Worm (Caenorhabditis elegans) whole organism, late embryonic: ENCODE results near the gene sap-49.

ENCODE experiments used
- ama-1 ChIP-seq: fragments of 150-350 bp; optimal IDR thresholded peaks from 2 replicates; lab custom pipeline; 2014
- ceh-14 ChIP-seq: sonication (generic microtip); optimal IDR thresholded peaks from 2 replicates; lab custom pipeline; 2016; ENCODE audit warnings: missing genotype, missing genetic modification characterization, missing compliant biosample characterization
- ceh-18 ChIP-seq: sonication (generic microtip); optimal IDR thresholded peaks from 2 replicates; lab custom pipeline; 2016; ENCODE audit warnings: missing genetic modification characterization, missing compliant biosample characterization
- ceh-19 ChIP-seq: fragments of 200-800 bp; sonication (Bioruptor generic); optimal IDR thresholded peaks from 2 replicates; lab custom pipeline; 2018; ENCODE audit warnings: mild to moderate bottlenecking, missing genetic modification characterization, missing compliant biosample characterization
- ceh-2 ChIP-seq: sonication (generic microtip); optimal IDR thresholded peaks from 2 replicates; lab custom pipeline; 2016; ENCODE audit warnings: missing genotype, missing genetic modification characterization, missing compliant biosample characterization
- ceh-22 ChIP-seq: sonication (generic microtip); optimal IDR thresholded peaks from 2 replicates; lab custom pipeline; 2017; ENCODE audit warnings: missing biosample characterization, missing genetic modification characterization
- ceh-31 ChIP-seq: sonication (generic microtip); optimal IDR thresholded peaks from 2 replicates; lab custom pipeline; 2016; ENCODE audit warnings: missing genetic modification characterization, missing compliant biosample characterization
- ceh-34 ChIP-seq: sonication (generic microtip); optimal IDR thresholded peaks from 2 replicates; lab custom pipeline; 2016; ENCODE audit warnings: mild to moderate bottlenecking, missing genetic modification characterization, missing compliant biosample characterization
- ceh-45 ChIP-seq: fragments of 200-800 bp; sonication (Bioruptor generic); IDR thresholded peaks from 2 replicates; pipeline ENCODE4 v1.3.6; 2022; ENCODE audit warnings: missing genetic modification reagents, missing genetic modification characterization, missing compliant biosample characterization
- ceh-6 ChIP-seq: fragments of 200-800 bp; sonication (Bioruptor generic); optimal IDR thresholded peaks from 2 replicates; lab custom pipeline; 2018; ENCODE audit warnings: mild to moderate bottlenecking, missing genetic modification characterization, missing compliant biosample characterization
- che-1 ChIP-seq: sonication (generic microtip); optimal IDR thresholded peaks from 2 replicates; lab custom pipeline; 2016; ENCODE audit warnings: mild to moderate bottlenecking, missing genetic modification characterization, missing compliant biosample characterization
- dmd-4 ChIP-seq: sonication (generic microtip); optimal IDR thresholded peaks from 2 replicates; lab custom pipeline; 2016; ENCODE audit warnings: borderline replicate concordance, missing genetic modification characterization, missing compliant biosample characterization
- dve-1 ChIP-seq: sonication (generic microtip); optimal IDR thresholded peaks from 2 replicates; lab custom pipeline; 2017; ENCODE audit warnings: antibody characterized with exemption, mild to moderate bottlenecking, missing genetic modification characterization, missing compliant biosample characterization
- elt-2 ChIP-seq: sonication (generic microtip); optimal IDR thresholded peaks from 2 replicates; lab custom pipeline; 2016; ENCODE audit warnings: missing genetic modification reagents, missing genetic modification characterization, missing compliant biosample characterization
- fax-1 ChIP-seq: sonication (generic microtip); optimal IDR thresholded peaks from 2 replicates; lab custom pipeline; 2016; ENCODE audit warnings: missing genotype, missing genetic modification characterization, missing compliant biosample characterization
- fkh-10 ChIP-seq: fragments of 150-350 bp; optimal IDR thresholded peaks from 2 replicates; lab custom pipeline; 2014; ENCODE audit warnings: missing biosample characterization, missing genetic modification reagents, missing genetic modification characterization
- fkh-6 ChIP-seq: sonication (generic microtip); optimal IDR thresholded peaks from 2 replicates; lab custom pipeline; 2016; ENCODE audit warnings: missing genetic modification characterization, missing compliant biosample characterization
- hlh-13 ChIP-seq: fragments of 200-800 bp; sonication (Bioruptor generic); optimal IDR thresholded peaks from 2 replicates; lab custom pipeline; 2018; ENCODE audit warnings: mild to moderate bottlenecking, missing genetic modification characterization, missing compliant biosample characterization
- hlh-15 ChIP-seq: sonication (generic microtip); optimal IDR thresholded peaks from 2 replicates; lab custom pipeline; 2016; ENCODE audit warnings: missing genetic modification characterization, missing compliant biosample characterization
- hlh-30 ChIP-seq: sonication (generic microtip); optimal IDR thresholded peaks from 2 replicates; lab custom pipeline; 2017; ENCODE audit warnings: antibody characterized with exemption, missing genetic modification characterization, missing compliant biosample characterization; ENCODE audit not compliant: insufficient read depth
- hlh-6 ChIP-seq: sonication (generic microtip); optimal IDR thresholded peaks from 2 replicates; lab custom pipeline; 2016; ENCODE audit warnings: missing genotype, missing genetic modification characterization, missing compliant biosample characterization
- lim-6 ChIP-seq: sonication (generic microtip); optimal IDR thresholded peaks from 2 replicates; lab custom pipeline; 2016; ENCODE audit warnings: missing genetic modification characterization, missing compliant biosample characterization
- lin-11 ChIP-seq: fragments of 200-800 bp; sonication (Bioruptor generic); optimal IDR thresholded peaks from 2 replicates; lab custom pipeline; 2018; ENCODE audit warnings: mild to moderate bottlenecking, missing genetic modification characterization, missing compliant biosample characterization
- mec-3 ChIP-seq: sonication (generic microtip); optimal IDR thresholded peaks from 2 replicates; lab custom pipeline; 2016; ENCODE audit warnings: borderline replicate concordance, missing genetic modification characterization, missing compliant biosample characterization
- nfya-1 ChIP-seq: sonication (generic microtip); optimal IDR thresholded peaks from 2 replicates; lab custom pipeline; 2017; ENCODE audit warnings: missing genetic modification characterization, mild to moderate bottlenecking, missing compliant biosample characterization, antibody characterized with exemption, moderate library complexity
- npax-4 ChIP-seq: sonication (generic microtip); optimal IDR thresholded peaks from 2 replicates; lab custom pipeline; 2016; ENCODE audit warnings: missing genetic modification characterization, missing compliant biosample characterization
- pha-2 ChIP-seq: sonication (generic microtip); optimal IDR thresholded peaks from 2 replicates; lab custom pipeline; 2017; ENCODE audit warnings: mild to moderate bottlenecking, missing genetic modification characterization, missing compliant biosample characterization
- pha-4 ChIP-seq: fragments of 150-350 bp; optimal IDR thresholded peaks from 2 replicates; lab custom pipeline; 2018; ENCODE audit warnings: missing biosample characterization, missing genetic modification reagents, missing genetic modification characterization
- pros-1 ChIP-seq: fragments of 150-350 bp; optimal IDR thresholded peaks from 2 replicates; lab custom pipeline; 2014; ENCODE audit warnings: missing biosample characterization, missing genetic modification reagents, missing genetic modification characterization
- ref-2 ChIP-seq: sonication (generic microtip); optimal IDR thresholded peaks from 2 replicates; lab custom pipeline; 2016; ENCODE audit warnings: missing genetic modification characterization, missing compliant biosample characterization
- sox-4 ChIP-seq: sonication (generic microtip); optimal IDR thresholded peaks from 2 replicates; lab custom pipeline; 2017; ENCODE audit warnings: mild to moderate bottlenecking, missing genetic modification characterization, inconsistent platforms, missing compliant biosample characterization
- syd-9 ChIP-seq: sonication (generic microtip); optimal IDR thresholded peaks from 2 replicates; lab custom pipeline; 2016; ENCODE audit warnings: mild to moderate bottlenecking, missing genetic modification characterization, moderate library complexity, missing compliant biosample characterization
- tbx-2 ChIP-seq: sonication (generic microtip); optimal IDR thresholded peaks from 2 replicates; lab custom pipeline; 2016; ENCODE audit warnings: missing genetic modification characterization, missing compliant biosample characterization
- tbx-7 ChIP-seq: sonication (generic microtip); optimal IDR thresholded peaks from 2 replicates; lab custom pipeline; 2016; ENCODE audit warnings: missing genotype, missing genetic modification characterization, missing compliant biosample characterization
- unc-42 ChIP-seq: sonication (generic microtip); optimal IDR thresholded peaks from 2 replicates; lab custom pipeline; 2016; ENCODE audit warnings: missing genotype, missing genetic modification characterization, missing compliant biosample characterization
- zip-5 ChIP-seq: sonication (generic microtip); optimal IDR thresholded peaks from 2 replicates; lab custom pipeline; 2016; ENCODE audit warnings: missing genetic modification characterization, missing compliant biosample characterization
- ztf-16 ChIP-seq: sonication (generic microtip); optimal IDR thresholded peaks from 2 replicates; lab custom pipeline; 2017; ENCODE audit warnings: missing genetic modification characterization, missing compliant biosample characterization

The sap-49 gene

ce11 chrII:8037863-8038262 is 2.3 kb upstream of the sap-49 start, which contains the start of gene C08B11.9:
C08B11.9 (minus strand) TSS chrII:8038169.
- TF ChIP-seq ceh-31 (no peak), tbx-2 (tag; lab: Kevin White, UChicago) (no peak), che-1 (tag; lab: Kevin White, UChicago) (no peak), hlh-6 (no peak), lin-11 (tag; lab: Kevin White, UChicago) (no peak), zip-5 (tag; lab: Kevin White, UChicago) (no peak), ceh-19 (GFP tag; lab: Kevin White, UChicago) (no peak), tbx-7 (tag; lab: Kevin White, UChicago) (no peak), hlh-15 (no peak), ceh-2 (tag; lab: Kevin White, UChicago) (no peak), ref-2 (tag; lab: Kevin White, UChicago) (no peak), dve-1 (tag; lab: Kevin White, UChicago) (no peak), nfya-1 (tag; lab: Kevin White, UChicago) (no peak), unc-42 (tag; lab: Kevin White, UChicago) (no peak), fkh-10 (GFP tag; lab: Kevin White, UChicago) (no peak), ama-1 (lab: Kevin White, UChicago) (no peak), hlh-13 (no peak), syd-9 (tag; lab: Kevin White, UChicago) (no peak), ceh-45 (GFP tag; lab: Robert Waterston, UW) (no peak), ceh-34 (no peak)

ce11 chrII:8037246-8037645 is 1.7 kb upstream of the sap-49 start, which contains the start of gene arp-6:
arp-6 (minus strand) TSS chrII:8037346.
- TF ChIP-seq sox-4 (tag; lab: Kevin White, UChicago): no peak
- no peak for TF ChIP-seq ceh-2 (tag; lab: Kevin White, UChicago)
- no peak for TF ChIP-seq pha-2 (tag; lab: Kevin White, UChicago)
- TF ChIP-seq dmd-4 (tag; lab: Kevin White, UChicago): no peak
- TF ChIP-seq mec-3: no peak

ce11 chrII:8034617-8035016 is 950 bp downstream of the sap-49 start:
- no peak for TF ChIP-seq ceh-14 (tag; lab: Kevin White, UChicago)
- TF ChIP-seq ztf-16: no peak
- no peak for TF ChIP-seq fax-1 (tag; lab: Kevin White, UChicago)
- no peak for TF ChIP-seq pha-4 (tag; lab: Kevin White, UChicago)
- no peak for TF ChIP-seq npax-4 (tag; lab: Kevin White, UChicago)
- TF ChIP-seq ref-2 (tag; lab: Kevin White, UChicago): no peak
- TF ChIP-seq ceh-22 (tag; lab: Kevin White, UChicago): no peak
- no peak for TF ChIP-seq ceh-18 (tag; lab: Kevin White, UChicago)
- TF ChIP-seq elt-2 (tag; lab: Kevin White, UChicago): no peak
- TF ChIP-seq pros-1: no peak

- TF ChIP-seq ceh-6 (GFP tag; lab: Kevin White, UChicago): no peak
- TF ChIP-seq fax-1 (tag; lab: Kevin White, UChicago): no peak
- TF ChIP-seq fkh-6: no peak
- no peak for TF ChIP-seq ceh-22 (tag; lab: Kevin White, UChicago)
- no peak for TF ChIP-seq syd-9 (tag; lab: Kevin White, UChicago)
- no peak for TF ChIP-seq hlh-6
- no peak for TF ChIP-seq ceh-34
- TF ChIP-seq lim-6 (tag; lab: Kevin White, UChicago): no peak
- TF ChIP-seq nfya-1 (tag; lab: Kevin White, UChicago): no peak
- TF ChIP-seq dve-1 (tag; lab: Kevin White, UChicago): no peak
- no peak for TF ChIP-seq unc-42 (tag; lab: Kevin White, UChicago)
- TF ChIP-seq hlh-30 (tag; lab: Kevin White, UChicago): no peak
- no peak for TF ChIP-seq hlh-13
- TF ChIP-seq, all 69 proteins: peak for 0
Observed at ce11 chrII:8034008-8034407, 1.6 kb downstream of the sap-49 start.
